Fruit fly (Drosophila melanogaster) whole organism, embryonic: ENCODE data around the gene CG32278.

Experiments used
- Atf6 ChIP-seq: fragments of 200-800 bp; sonication (Bioruptor generic); IDR thresholded peaks from 2 replicates; pipeline ENCODE4 v1.3.6; 2022; ENCODE audit warnings: missing biosample characterization, missing genetic modification characterization
- Bgb ChIP-seq: fragments of 200-800 bp; sonication (Bioruptor generic); IDR thresholded peaks from 2 replicates; pipeline ENCODE4 v1.3.6; 2022; ENCODE audit warnings: missing biosample characterization, missing genetic modification characterization; ENCODE audit not compliant: partially characterized antibody
- CG10209 ChIP-seq: fragments of 200-800 bp; sonication (Bioruptor generic); optimal IDR thresholded peaks from 3 replicates; lab custom pipeline; 2017; ENCODE audit warnings: missing biosample characterization, mild to moderate bottlenecking, missing genetic modification characterization, missing genetic modification reagents
- CG10274 ChIP-seq: fragments of 200-800 bp; sonication (Bioruptor generic); optimal IDR thresholded peaks from 3 replicates; lab custom pipeline; 2017; ENCODE audit warnings: missing biosample characterization, mild to moderate bottlenecking, missing genetic modification characterization
- CG11695 ChIP-seq: fragments of 200-800 bp; sonication (Bioruptor generic); IDR thresholded peaks from 3 replicates; pipeline ENCODE4 v1.3.6; 2022; ENCODE audit warnings: missing biosample characterization, missing genetic modification characterization
- CG11696 ChIP-seq: fragments of 200-800 bp; sonication (Bioruptor generic); IDR thresholded peaks from 2 replicates; pipeline ENCODE4 v1.3.6; 2022; ENCODE audit warnings: missing biosample characterization, missing genetic modification characterization
- CG13123 ChIP-seq: fragments of 200-800 bp; sonication (Bioruptor generic); optimal IDR thresholded peaks from 2 replicates; lab custom pipeline; 2016; ENCODE audit warnings: missing biosample characterization, missing genetic modification characterization
- CG1647 ChIP-seq: fragments of 200-800 bp; sonication (Bioruptor generic); optimal IDR thresholded peaks from 3 replicates; lab custom pipeline; 2016; ENCODE audit warnings: missing biosample characterization, missing genetic modification characterization
- CG30020 ChIP-seq: fragments of 200-800 bp; optimal IDR thresholded peaks from 2 replicates; lab custom pipeline; 2019; ENCODE audit warnings: missing biosample characterization, mild to moderate bottlenecking, missing genetic modification characterization, moderate library complexity
- CG3163 ChIP-seq: fragments of 200-800 bp; sonication (Bioruptor generic); optimal IDR thresholded peaks from 3 replicates; lab custom pipeline; 2016; ENCODE audit warnings: missing biosample characterization, missing genetic modification characterization
- CG32767 ChIP-seq: fragments of 200-800 bp; sonication (Bioruptor generic); IDR thresholded peaks from 2 replicates; pipeline ENCODE4 v1.3.6; 2022; ENCODE audit warnings: missing biosample characterization, missing genetic modification characterization
- CG33557 ChIP-seq: fragments of 200-800 bp; sonication (Bioruptor generic); optimal IDR thresholded peaks from 2 replicates; lab custom pipeline; 2019; ENCODE audit warnings: missing biosample characterization, mild to moderate bottlenecking, missing genetic modification characterization, moderate library complexity
- CG4617 ChIP-seq: fragments of 200-800 bp; sonication (Bioruptor generic); optimal IDR thresholded peaks from 3 replicates; lab custom pipeline; 2016; ENCODE audit warnings: missing biosample characterization, missing genetic modification characterization, borderline replicate concordance
- CG6813 ChIP-seq: fragments of 200-800 bp; sonication (Bioruptor generic); optimal IDR thresholded peaks from 2 replicates; lab custom pipeline; 2017; ENCODE audit warnings: missing biosample characterization, missing genetic modification characterization, mild to moderate bottlenecking, moderate library complexity, missing genetic modification reagents
- CG7372 ChIP-seq: fragments of 200-800 bp; sonication (Bioruptor generic); IDR thresholded peaks from 2 replicates; pipeline ENCODE4 v1.3.6; 2022; ENCODE audit warnings: missing biosample characterization, missing genetic modification characterization
- CG8478 ChIP-seq: fragments of >200 bp; optimal IDR thresholded peaks from 2 replicates; lab custom pipeline; 2018
- Chrac-16 ChIP-seq: fragments of 200-800 bp; sonication (Bioruptor generic); optimal IDR thresholded peaks from 3 replicates; lab custom pipeline; 2016; ENCODE audit warnings: missing biosample characterization, missing genetic modification characterization
- CkIIα-i1 ChIP-seq: fragments of 200-800 bp; sonication (Bioruptor generic); IDR thresholded peaks from 2 replicates; pipeline ENCODE4 v1.3.6; 2022; ENCODE audit warnings: missing biosample characterization, missing genetic modification characterization
- Dad ChIP-seq: fragments of 200-800 bp; sonication (Bioruptor generic); optimal IDR thresholded peaks from 3 replicates; lab custom pipeline; 2016; ENCODE audit warnings: missing biosample characterization, missing genetic modification characterization
- E2f1 ChIP-seq: fragments of 200-800 bp; sonication (Bioruptor generic); IDR thresholded peaks from 2 replicates; pipeline ENCODE4 v1.3.6; 2022; ENCODE audit warnings: missing biosample characterization, missing genetic modification characterization
- Eip74EF ChIP-seq, 2 experiments: fragments of 200-800 bp in 1 of 2; fragments of >200 bp in 1 of 2; sonication (Bioruptor generic) in 1 of 2; optimal IDR thresholded peaks; 2 replicates each; lab custom pipeline; 2017 to 2019; ENCODE audit warnings: missing biosample characterization in 2 of 2, missing genetic modification characterization in 2 of 2, mild to moderate bottlenecking in 1 of 2, moderate library complexity in 1 of 2
- H2.0 ChIP-seq: fragments of 200-800 bp; sonication (Bioruptor generic); IDR thresholded peaks from 2 replicates; pipeline ENCODE4 v1.3.6; 2022; ENCODE audit warnings: missing biosample characterization, missing genetic modification characterization
- HHEX ChIP-seq: fragments of 200-800 bp; sonication (Bioruptor generic); optimal IDR thresholded peaks from 3 replicates; lab custom pipeline; 2017; ENCODE audit warnings: missing biosample characterization, mild to moderate bottlenecking, missing genetic modification characterization, missing genetic modification reagents
- Hmx ChIP-seq: fragments of 200-800 bp; sonication (Bioruptor generic); optimal IDR thresholded peaks from 2 replicates; lab custom pipeline; 2016; ENCODE audit warnings: missing biosample characterization, missing genetic modification characterization
- Lpt ChIP-seq: fragments of >200 bp; optimal IDR thresholded peaks from 2 replicates; lab custom pipeline; 2018; ENCODE audit warnings: missing biosample characterization, missing genetic modification characterization
- Nf-YB ChIP-seq: fragments of 200-800 bp; sonication (Bioruptor generic); optimal IDR thresholded peaks from 3 replicates; lab custom pipeline; 2019; ENCODE audit warnings: missing biosample characterization, mild to moderate bottlenecking, missing genetic modification characterization, moderate library complexity
- Nf-YC ChIP-seq: fragments of 200-800 bp; optimal IDR thresholded peaks from 3 replicates; lab custom pipeline; 2019; ENCODE audit warnings: missing biosample characterization, mild to moderate bottlenecking, missing genetic modification characterization, moderate library complexity
- Poxn ChIP-seq: fragments of 200-800 bp; sonication (Bioruptor generic); IDR thresholded peaks from 2 replicates; pipeline ENCODE4 v1.3.6; 2022; ENCODE audit warnings: missing biosample characterization, missing genetic modification characterization
- Six4 ChIP-seq: fragments of 200-800 bp; sonication (Bioruptor generic); optimal IDR thresholded peaks from 2 replicates; lab custom pipeline; 2016; ENCODE audit warnings: missing biosample characterization, missing genetic modification characterization
- Ssrp ChIP-seq: fragments of 200-800 bp; sonication (Bioruptor generic); optimal IDR thresholded peaks from 2 replicates; lab custom pipeline; 2018; ENCODE audit warnings: missing biosample characterization, mild to moderate bottlenecking, missing genetic modification characterization, moderate library complexity
- ato ChIP-seq: fragments of 200-800 bp; sonication (Bioruptor generic); IDR thresholded peaks from 2 replicates; pipeline ENCODE4 v1.3.6; 2022; ENCODE audit warnings: missing biosample characterization, missing genetic modification characterization; ENCODE audit not compliant: partially characterized antibody
- cas ChIP-seq: fragments of 200-800 bp; sonication (Bioruptor generic); IDR thresholded peaks from 2 replicates; pipeline ENCODE4 v1.3.6; 2022; ENCODE audit warnings: missing biosample characterization, missing genetic modification characterization
- crol ChIP-seq: fragments of 200-800 bp; sonication (Bioruptor generic); IDR thresholded peaks from 2 replicates; pipeline ENCODE4 v1.3.6; 2022; ENCODE audit warnings: missing biosample characterization, missing genetic modification characterization
- cwo ChIP-seq: fragments of 200-800 bp; sonication (Bioruptor generic); optimal IDR thresholded peaks from 3 replicates; lab custom pipeline; 2017; ENCODE audit warnings: missing biosample characterization, missing genetic modification characterization, mild to moderate bottlenecking, moderate library complexity, missing genetic modification reagents
- fd3F ChIP-seq: fragments of 200-800 bp; sonication (Bioruptor generic); optimal IDR thresholded peaks from 2 replicates; lab custom pipeline; 2018; ENCODE audit warnings: missing biosample characterization, mild to moderate bottlenecking, missing genetic modification characterization, moderate library complexity
- gcm2 ChIP-seq: fragments of 200-800 bp; sonication (Bioruptor generic); optimal IDR thresholded peaks from 2 replicates; lab custom pipeline; 2016; ENCODE audit warnings: missing biosample characterization, missing genetic modification characterization
- gfzf ChIP-seq: fragments of 200-800 bp; sonication (Bioruptor generic); optimal IDR thresholded peaks from 2 replicates; lab custom pipeline; 2016; ENCODE audit warnings: missing biosample characterization, mild to moderate bottlenecking, missing genetic modification characterization, moderate library complexity
- gro ChIP-seq: fragments of 200-800 bp; sonication (Bioruptor generic); optimal IDR thresholded peaks from 2 replicates; lab custom pipeline; 2016; ENCODE audit warnings: missing biosample characterization, missing genetic modification characterization
- h ChIP-seq: fragments of >200 bp; optimal IDR thresholded peaks from 2 replicates; lab custom pipeline; 2017
- inv ChIP-seq: fragments of 200-800 bp; sonication (Bioruptor generic); IDR thresholded peaks from 2 replicates; pipeline ENCODE4 v1.3.6; 2022; ENCODE audit warnings: missing biosample characterization, missing genetic modification characterization; ENCODE audit not compliant: partially characterized antibody
- lilli ChIP-seq: fragments of 200-800 bp; sonication (Bioruptor generic); optimal IDR thresholded peaks from 3 replicates; lab custom pipeline; 2016; ENCODE audit warnings: missing biosample characterization, missing genetic modification characterization
- luna ChIP-seq: fragments of 200-800 bp; sonication (Bioruptor generic); optimal IDR thresholded peaks from 2 replicates; lab custom pipeline; 2016; ENCODE audit warnings: missing biosample characterization, missing genetic modification characterization
- pan ChIP-seq, 4 experiments: fragments of >200 bp in 3 of 4; fragments of 200-800 bp in 1 of 4; sonication (Bioruptor generic) in 1 of 4; optimal IDR thresholded peaks in 3 of 4; IDR thresholded peaks in 1 of 4; 2 replicates each; pipeline versions ENCODE4 v1.3.6 to Lab custom; 2017 to 2022; ENCODE audit warnings: missing biosample characterization in 2 of 4, missing genetic modification characterization in 2 of 4, mixed read lengths in 1 of 4
- repo ChIP-seq: fragments of 200-800 bp; sonication (Bioruptor generic); optimal IDR thresholded peaks from 2 replicates; lab custom pipeline; 2016; ENCODE audit warnings: missing biosample characterization, missing genetic modification characterization
- row ChIP-seq: fragments of 200-800 bp; sonication (Bioruptor generic); IDR thresholded peaks from 3 replicates; pipeline ENCODE4 v1.3.6; 2022; ENCODE audit warnings: missing biosample characterization, missing genetic modification characterization
- sc ChIP-seq, 3 experiments: fragments of >200 bp in 2 of 3; fragments of 200-800 bp in 1 of 3; sonication (Bioruptor generic) in 1 of 3; optimal IDR thresholded peaks; 2 replicates in 2 of 3; 3 replicates in 1 of 3; lab custom pipeline; 2017; ENCODE audit warnings: mild to moderate bottlenecking in 1 of 3, missing biosample characterization in 1 of 3, missing genetic modification characterization in 1 of 3, missing genetic modification reagents in 1 of 3
- stwl ChIP-seq: fragments of 200-800 bp; sonication (Bioruptor generic); optimal IDR thresholded peaks from 3 replicates; lab custom pipeline; 2018; ENCODE audit warnings: missing biosample characterization, mild to moderate bottlenecking, missing genetic modification characterization, moderate library complexity
- vfl ChIP-seq: fragments of 200-800 bp; sonication (Bioruptor generic); optimal IDR thresholded peaks from 2 replicates; lab custom pipeline; 2016; ENCODE audit warnings: missing biosample characterization, missing genetic modification characterization
- vnd ChIP-seq: fragments of 200-800 bp; sonication (Bioruptor generic); IDR thresholded peaks from 3 replicates; pipeline ENCODE4 v1.3.6; 2022; ENCODE audit warnings: missing biosample characterization, missing genetic modification characterization; ENCODE audit not compliant: partially characterized antibody
- wek ChIP-seq: fragments of 200-800 bp; sonication (Bioruptor generic); optimal IDR thresholded peaks from 3 replicates; lab custom pipeline; 2018; ENCODE audit warnings: missing biosample characterization, mild to moderate bottlenecking, missing genetic modification characterization, moderate library complexity
- yki ChIP-seq: fragments of >200 bp; optimal IDR thresholded peaks from 3 replicates; lab custom pipeline; 2018

CG32278 gene

dm6 chr3L:3197464-3197863 is 28.4 kb downstream of the CG32278 start, which contains the start of gene CG14966 (continued):
- TF ChIP-seq Lpt (GFP tag; lab: Kevin White, UChicago): no peak
- TF ChIP-seq cwo (GFP tag; lab: Kevin White, UChicago): no peak
- no peak for TF ChIP-seq h (lab: Kevin White, UChicago)
- peak; percentile 75 for TF ChIP-seq vnd (GFP tag; lab: Robert Waterston, UW)
- no peak for TF ChIP-seq Eip74EF (GFP tag; optimal IDR thresholded peaks at IDR 0.05; lab: Kevin White, UChicago)
- TF ChIP-seq inv (GFP tag; lab: Robert Waterston, UW): peak; percentile 78
- no peak for TF ChIP-seq Dad (GFP tag; lab: Kevin White, UChicago)
- peak; percentile 85 for TF ChIP-seq row (GFP tag; lab: Robert Waterston, UW)
- TF ChIP-seq vfl (GFP tag; lab: Kevin White, UChicago): peak; percentile 28
- peak; percentile 7 for TF ChIP-seq CG4617 (GFP tag; lab: Kevin White, UChicago)
- peak; percentile 4 for TF ChIP-seq Chrac-16 (GFP tag; lab: Kevin White, UChicago)
- peak; percentile 16 for TF ChIP-seq Hmx (GFP tag; lab: Kevin White, UChicago)
- TF ChIP-seq Atf6: no peak
- TF ChIP-seq CkIIα-i1: no peak
- no peak for TF ChIP-seq gcm2
- no peak for TF ChIP-seq CG3163 (GFP tag; lab: Kevin White, UChicago)
- TF ChIP-seq CG13123: no peak
- no peak for TF ChIP-seq CG11696 (GFP tag; lab: Robert Waterston, UW)
- TF ChIP-seq fd3F (GFP tag; lab: Kevin White, UChicago): no peak
- TF ChIP-seq Poxn: no peak
- TF ChIP-seq CG33557 (GFP tag; lab: Kevin White, UChicago): no peak
- TF ChIP-seq stwl (tag; lab: Kevin White, UChicago): peak; percentile 43
- peak; percentile 58 for TF ChIP-seq gro (GFP tag; lab: Kevin White, UChicago)
- no peak for TF ChIP-seq crol (GFP tag; lab: Robert Waterston, UW)
- TF ChIP-seq CG1647 (GFP tag; lab: Kevin White, UChicago): no peak
- TF ChIP-seq pan (optimal IDR thresholded peaks at IDR 0.05; lab: Kevin White, UChicago): no peak
- no peak for TF ChIP-seq pan (GFP tag; optimal IDR thresholded peaks at IDR 0.05 in 1 of 2, IDR thresholded peaks at IDR 0.05 in 1 of 2)
- TF ChIP-seq lilli (GFP tag; lab: Kevin White, UChicago): peak; percentile 56
- TF ChIP-seq repo (GFP tag; lab: Kevin White, UChicago): no peak
- TF ChIP-seq ato (GFP tag; lab: Robert Waterston, UW): peak; percentile 56
- peak; percentile 43 for TF ChIP-seq luna
- TF ChIP-seq CG10209 (GFP tag; lab: Kevin White, UChicago): no peak
- TF ChIP-seq Bgb (GFP tag; lab: Robert Waterston, UW): peak; percentile 96
- no peak for TF ChIP-seq E2f1 (GFP tag; lab: Robert Waterston, UW)
- TF ChIP-seq CG10274 (GFP tag; lab: Kevin White, UChicago): no peak
- TF ChIP-seq wek (GFP tag; lab: Kevin White, UChicago): no peak
- TF ChIP-seq Nf-YC (tag; lab: Kevin White, UChicago): peak; percentile 64
- TF ChIP-seq HHEX: no peak
- TF ChIP-seq CG11695 (GFP tag; lab: Robert Waterston, UW): no peak
- no peak for TF ChIP-seq CG7372 (GFP tag; lab: Robert Waterston, UW)
- TF ChIP-seq CG8478 (lab: Kevin White, UChicago): no peak
- no peak for TF ChIP-seq Six4
- no peak for TF ChIP-seq cas (GFP tag; lab: Robert Waterston, UW)
- peak; percentile 42 for TF ChIP-seq gfzf (GFP tag; lab: Kevin White, UChicago)
- no peak for TF ChIP-seq Ssrp (tag; lab: Kevin White, UChicago)
- TF ChIP-seq CG30020: peak; percentile 42
- TF ChIP-seq CG6813 (GFP tag; lab: Kevin White, UChicago): no peak
- no peak for TF ChIP-seq yki (lab: Kevin White, UChicago)
- TF ChIP-seq H2.0 (GFP tag; lab: Robert Waterston, UW): 0 out of 2 replicates have a peak, but pooled peaks have one; percentile 6
- TF ChIP-seq sc (optimal IDR thresholded peaks at IDR 0.05; lab: Kevin White, UChicago): no peak
- TF ChIP-seq sc (GFP tag; optimal IDR thresholded peaks at IDR 0.05; lab: Kevin White, UChicago): no peak
- no peak for TF ChIP-seq CG32767 (GFP tag; lab: Robert Waterston, UW)
- no peak for TF ChIP-seq Nf-YB (GFP tag; lab: Kevin White, UChicago)
